Worm (Caenorhabditis elegans) whole organism, L2 larva: ENCODE measurements around the gene C17H11.5.

ENCODE experiments used
- ama-1 ChIP-seq: fragments of 150-350 bp; optimal IDR thresholded peaks from 2 replicates; lab custom pipeline; 2018; ENCODE audit warnings: inconsistent platforms
- nhr-11 ChIP-seq: fragments of 150-350 bp; optimal IDR thresholded peaks from 2 replicates; lab custom pipeline; 2014; ENCODE audit warnings: missing biosample characterization, missing genetic modification characterization
- nhr-237 ChIP-seq: fragments of 150-350 bp; optimal IDR thresholded peaks from 2 replicates; lab custom pipeline; 2014; ENCODE audit warnings: missing biosample characterization, missing genetic modification characterization
- snpc-4 ChIP-seq: fragments of 150-350 bp; optimal IDR thresholded peaks from 2 replicates; lab custom pipeline; 2014; ENCODE audit warnings: missing biosample characterization, missing genetic modification characterization
- unc-39 ChIP-seq: fragments of 150-350 bp; optimal IDR thresholded peaks from 2 replicates; lab custom pipeline; 2014; ENCODE audit warnings: missing biosample characterization, missing genetic modification characterization
- ztf-1 ChIP-seq: fragments of 200-800 bp; sonication (Bioruptor generic); conservative IDR thresholded peaks from 2 replicates; pipeline ENCODE4 v1.3.6; 2022; ENCODE audit warnings: missing genetic modification characterization, missing compliant biosample characterization

ce11 chrX:8230579-8230978 is 45.6 kb upstream of the C17H11.5 start:
- no peak for TF ChIP-seq ztf-1 (GFP tag; lab: Robert Waterston, UW)
- no peak for TF ChIP-seq nhr-237 (tag; lab: Kevin White, UChicago)
- no peak for TF ChIP-seq snpc-4 (tag; lab: Kevin White, UChicago)
- no peak for TF ChIP-seq ama-1 (lab: Kevin White, UChicago)
- no peak for TF ChIP-seq unc-39
- TF ChIP-seq nhr-11 (tag; lab: Kevin White, UChicago): no peak
